Worm (Caenorhabditis elegans) whole organism, L4/young adult: Measurements from ENCODE around the gene T03G11.10.

ENCODE experiments used
- W03F9.2 ChIP-seq: fragments of 150-350 bp; optimal IDR thresholded peaks from 2 replicates; lab custom pipeline; 2014; ENCODE audit warnings: missing biosample characterization, missing genetic modification characterization
- dao-5 ChIP-seq: sonication (generic microtip); optimal IDR thresholded peaks from 2 replicates; lab custom pipeline; 2016; ENCODE audit warnings: missing genotype, missing genetic modification characterization, moderate library complexity, missing compliant biosample characterization
- him-1 ChIP-seq: sonication (generic microtip); optimal IDR thresholded peaks from 2 replicates; lab custom pipeline; 2016; ENCODE audit warnings: missing genotype, missing genetic modification reagents, missing genetic modification characterization, missing compliant biosample characterization

DNA sequence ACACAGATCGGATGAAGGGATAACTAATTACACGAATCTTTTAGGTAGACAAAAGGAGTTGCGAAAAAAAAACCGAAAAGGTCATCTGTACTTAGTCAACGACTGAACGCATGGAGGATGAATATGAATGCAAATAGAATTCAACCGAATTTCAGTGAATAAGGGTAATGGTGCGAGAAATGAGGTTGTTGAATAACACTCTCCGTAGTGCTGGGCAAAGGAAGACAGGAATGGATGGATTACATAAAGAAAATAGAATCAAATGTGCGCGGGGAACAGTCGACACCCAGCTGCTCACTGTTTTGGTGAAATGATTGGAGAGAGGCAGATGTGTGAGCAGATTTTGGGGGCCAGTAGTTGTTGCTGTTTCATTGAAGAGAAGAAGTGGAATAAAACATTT, 46.7 kb downstream of the T03G11.10 start:
- TF ChIP-seq him-1 (tag; lab: Kevin White, UChicago) (no peak), dao-5 (tag; lab: Kevin White, UChicago) (no peak), W03F9.2 (no peak)
